Worm (Caenorhabditis elegans) whole organism, L3 larva: ENCODE measurements around the gene Y71H2AM.25.
A peak's percentile ranks its signal among the peaks of the same experiment; 100 is the strongest.

Experiments
- aly-2 ChIP-seq: fragments of 150-350 bp; optimal IDR thresholded peaks from 2 replicates; lab custom pipeline; 2014; ENCODE audit warnings: missing biosample characterization, missing genetic modification characterization
- ama-1 ChIP-seq: fragments of 150-350 bp; optimal IDR thresholded peaks from 2 replicates; lab custom pipeline; 2018
- ceh-28 ChIP-seq: fragments of 150-350 bp; optimal IDR thresholded peaks from 2 replicates; lab custom pipeline; 2014; ENCODE audit warnings: missing biosample characterization, missing genetic modification reagents, missing genetic modification characterization
- daf-12 ChIP-seq: fragments of 150-350 bp; optimal IDR thresholded peaks from 2 replicates; lab custom pipeline; 2014; ENCODE audit warnings: missing biosample characterization, missing genetic modification reagents, missing genetic modification characterization
- egl-5 ChIP-seq: fragments of 150-350 bp; optimal IDR thresholded peaks from 2 replicates; lab custom pipeline; 2017; ENCODE audit warnings: missing biosample characterization, missing genetic modification reagents, missing genetic modification characterization, inconsistent platforms
- elt-2 ChIP-seq: sonication (generic microtip); optimal IDR thresholded peaks from 2 replicates; lab custom pipeline; 2016; ENCODE audit warnings: missing genetic modification reagents, mild to moderate bottlenecking, missing genetic modification characterization, missing compliant biosample characterization
- elt-3 ChIP-seq, 3 experiments: fragments of 150-350 bp in 1 of 3; sonication (generic microtip) in 2 of 3; optimal IDR thresholded peaks; 2 replicates in 2 of 3; 4 replicates in 1 of 3; lab custom pipeline; 2014 to 2017; ENCODE audit warnings: missing biosample characterization in 3 of 3, missing genetic modification characterization in 3 of 3
- eor-1 ChIP-seq, 2 experiments: fragments of 150-350 bp; optimal IDR thresholded peaks; 2 replicates each; lab custom pipeline; 2014 to 2018; ENCODE audit warnings: missing biosample characterization in 2 of 2, missing genetic modification characterization in 2 of 2
- fkh-10 ChIP-seq: sonication (generic microtip); optimal IDR thresholded peaks from 2 replicates; lab custom pipeline; 2017; ENCODE audit warnings: missing biosample characterization, missing genetic modification reagents, missing genetic modification characterization
- fkh-2 ChIP-seq: fragments of 150-350 bp; optimal IDR thresholded peaks from 2 replicates; lab custom pipeline; 2014; ENCODE audit warnings: missing biosample characterization, missing genetic modification reagents, missing genetic modification characterization
- fos-1 ChIP-seq: fragments of 150-350 bp; optimal IDR thresholded peaks from 2 replicates; lab custom pipeline; 2014; ENCODE audit warnings: missing biosample characterization, missing genetic modification characterization
- hmg-11 ChIP-seq: sonication (generic microtip); optimal IDR thresholded peaks from 2 replicates; lab custom pipeline; 2016; ENCODE audit warnings: missing genetic modification characterization, missing compliant biosample characterization
- jun-1 ChIP-seq: fragments of 150-350 bp; optimal IDR thresholded peaks from 2 replicates; lab custom pipeline; 2014; ENCODE audit warnings: missing biosample characterization, missing genetic modification reagents, missing genetic modification characterization
- lin-15B ChIP-seq: fragments of 150-350 bp; optimal IDR thresholded peaks from 2 replicates; lab custom pipeline; 2014; ENCODE audit warnings: missing biosample characterization, missing genetic modification characterization
- lin-39 ChIP-seq: fragments of 150-350 bp; optimal IDR thresholded peaks from 2 replicates; lab custom pipeline; 2018; ENCODE audit warnings: missing biosample characterization, missing genetic modification reagents, missing genetic modification characterization
- lsy-12 ChIP-seq: sonication (generic microtip); optimal IDR thresholded peaks from 2 replicates; lab custom pipeline; 2016; ENCODE audit warnings: mild to moderate bottlenecking, missing genetic modification characterization, missing compliant biosample characterization
- mdl-1 ChIP-seq: fragments of 150-350 bp; optimal IDR thresholded peaks from 2 replicates; lab custom pipeline; 2014; ENCODE audit warnings: missing biosample characterization, missing genetic modification characterization
- nfya-1 ChIP-seq: sonication (generic microtip); optimal IDR thresholded peaks from 2 replicates; lab custom pipeline; 2017; ENCODE audit warnings: missing genetic modification characterization, mild to moderate bottlenecking, missing compliant biosample characterization, antibody characterized with exemption, moderate library complexity; ENCODE audit not compliant: insufficient read depth
- nhr-23 ChIP-seq: fragments of 150-350 bp; optimal IDR thresholded peaks from 2 replicates; lab custom pipeline; 2014; ENCODE audit warnings: missing biosample characterization, missing genetic modification reagents, missing genetic modification characterization
- nhr-237 ChIP-seq: fragments of 150-350 bp; optimal IDR thresholded peaks from 2 replicates; lab custom pipeline; 2014; ENCODE audit warnings: missing biosample characterization, missing genetic modification characterization
- nhr-28 ChIP-seq: fragments of 150-350 bp; optimal IDR thresholded peaks from 2 replicates; lab custom pipeline; 2014; ENCODE audit warnings: missing biosample characterization, missing genetic modification characterization
- nhr-43 ChIP-seq: sonication (generic microtip); optimal IDR thresholded peaks from 2 replicates; lab custom pipeline; 2016; ENCODE audit warnings: mild to moderate bottlenecking, missing genetic modification characterization, missing compliant biosample characterization; ENCODE audit not compliant: poor library complexity, severe bottlenecking
- nhr-76 ChIP-seq: fragments of 150-350 bp; sonication (generic microtip); optimal IDR thresholded peaks from 5 replicates; lab custom pipeline; 2014; ENCODE audit warnings: missing biosample characterization, missing genetic modification characterization
- nhr-77 ChIP-seq: fragments of 150-350 bp; optimal IDR thresholded peaks from 2 replicates; lab custom pipeline; 2014; ENCODE audit warnings: missing biosample characterization, missing genetic modification characterization
- pha-4 ChIP-seq: fragments of 150-350 bp; optimal IDR thresholded peaks from 2 replicates; lab custom pipeline; 2014; ENCODE audit warnings: missing biosample characterization, missing genetic modification reagents, missing genetic modification characterization
- pqm-1 ChIP-seq: fragments of 150-350 bp; optimal IDR thresholded peaks from 2 replicates; lab custom pipeline; 2017; ENCODE audit warnings: missing biosample characterization, missing genetic modification characterization, inconsistent platforms
- sea-2 ChIP-seq: fragments of 150-350 bp; sonication (generic microtip); optimal IDR thresholded peaks from 4 replicates; lab custom pipeline; 2014; ENCODE audit warnings: missing biosample characterization, missing genetic modification reagents, missing genetic modification characterization
- skn-1 ChIP-seq: fragments of 150-350 bp; optimal IDR thresholded peaks from 2 replicates; lab custom pipeline; 2014; ENCODE audit warnings: missing biosample characterization, missing genetic modification characterization
- snpc-4 ChIP-seq: fragments of 150-350 bp; optimal IDR thresholded peaks from 2 replicates; lab custom pipeline; 2014; ENCODE audit warnings: missing biosample characterization, missing genetic modification characterization
- tbx-2 ChIP-seq: sonication (generic microtip); optimal IDR thresholded peaks from 2 replicates; lab custom pipeline; 2016; ENCODE audit warnings: mild to moderate bottlenecking, missing genetic modification characterization, missing compliant biosample characterization
- unc-62 ChIP-seq: fragments of 150-350 bp; sonication (generic microtip); optimal IDR thresholded peaks from 4 replicates; lab custom pipeline; 2014; ENCODE audit warnings: missing biosample characterization, missing genetic modification reagents, missing genetic modification characterization

Gene Y71H2AM.25

DNA sequence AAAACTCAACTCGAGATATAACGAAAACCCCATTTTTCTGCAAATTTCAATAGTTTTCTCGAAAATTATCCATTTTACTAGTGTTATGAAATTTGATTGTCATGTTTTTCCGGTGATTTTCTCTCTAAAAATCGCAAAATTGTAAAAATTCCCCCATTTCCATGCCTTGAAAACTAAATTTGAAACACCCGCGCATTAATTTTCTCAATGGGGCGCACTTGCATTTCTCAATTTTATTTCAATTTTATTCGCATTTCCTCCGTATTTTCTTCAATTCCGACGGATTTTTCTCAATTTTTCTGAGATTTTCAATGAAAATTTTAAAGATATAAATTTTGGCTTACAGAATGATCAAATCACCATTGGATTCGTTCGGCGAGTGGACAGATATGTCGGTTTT is 2.8 kb downstream of the Y71H2AM.25 start, which contains the start of gene Y71H2AM.3:
Gene Y71H2AM.3 (plus strand): TSS at position 347 of the 400 bp plus-strand sequence.
- TF ChIP-seq nfya-1 (peak; percentile 52), nhr-23 (tag; lab: Kevin White, UChicago) (peak; percentile 26), lin-15B (tag; lab: Kevin White, UChicago) (peak; percentile 76), ama-1 (lab: Kevin White, UChicago) (peak; percentile 68), pha-4 (tag; lab: Kevin White, UChicago) (peak; percentile 56), sea-2 (GFP tag; lab: Kevin White, UChicago) (no peak), fkh-2 (tag; lab: Kevin White, UChicago) (no peak), ceh-28 (tag; lab: Kevin White, UChicago) (peak; percentile 4), elt-3 (tag; optimal IDR thresholded peaks at IDR 0.05; lab: Kevin White, UChicago) (no peak), jun-1 (tag; lab: Kevin White, UChicago) (peak; percentile 3)
- TF ChIP-seq, all 47 proteins: peak for 7

DNA sequence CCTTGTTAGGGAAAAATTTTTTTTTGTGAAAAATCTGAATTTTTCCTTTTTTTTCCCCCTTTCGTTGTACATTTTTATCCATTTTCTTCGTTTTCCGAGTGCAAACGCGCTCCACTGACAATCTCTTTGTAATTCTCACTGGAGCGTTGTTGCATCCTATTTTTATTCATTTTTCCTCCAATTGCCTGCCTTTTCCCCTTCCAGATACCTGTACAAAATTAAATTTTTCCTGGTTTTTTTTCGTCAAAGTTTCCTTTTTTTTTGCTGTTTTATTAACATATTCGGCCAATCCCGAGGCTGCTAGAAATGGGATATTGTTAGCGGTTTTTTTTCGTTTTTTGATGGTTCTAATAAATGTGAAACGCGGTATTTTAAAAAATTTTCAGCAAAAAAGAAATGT is 9.1 kb downstream of the Y71H2AM.25 start:
- TF ChIP-seq nhr-43 (tag; lab: Kevin White, UChicago) (peak; percentile 14), elt-2 (peak; percentile 3), aly-2 (tag; lab: Kevin White, UChicago) (peak; percentile 38), fos-1 (tag; lab: Kevin White, UChicago) (no peak)

DNA sequence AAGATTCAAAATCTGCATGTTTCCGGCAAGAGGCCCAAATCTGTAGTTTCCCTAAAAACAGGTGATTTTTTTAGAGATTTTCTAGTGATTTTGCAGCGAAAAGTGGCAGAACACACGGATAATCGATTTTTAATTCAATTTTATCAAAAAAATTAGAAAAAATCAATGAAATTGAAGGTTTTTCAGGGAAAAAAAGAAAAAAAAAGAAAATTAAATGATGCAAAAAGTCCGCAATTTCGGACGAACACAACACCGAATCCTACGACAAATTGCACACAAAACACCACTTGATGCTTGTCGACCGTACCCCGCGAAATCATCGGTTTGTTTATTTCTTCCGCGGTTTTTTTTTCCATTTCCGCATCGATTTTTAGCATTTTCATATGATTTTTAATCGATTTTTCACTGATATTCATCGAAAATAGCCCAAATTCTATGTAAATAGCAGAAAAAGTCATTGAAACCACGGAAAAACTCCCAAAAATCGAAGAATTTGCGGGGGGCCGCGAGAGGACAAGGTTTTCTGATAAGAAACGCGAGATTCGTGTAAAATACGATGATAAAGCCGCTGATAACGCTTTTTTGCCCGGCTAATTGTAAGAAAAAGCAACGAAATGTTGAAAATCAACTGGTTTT is 12.8 kb downstream of the Y71H2AM.25 start, which contains the start of gene tufm-1:
Gene tufm-1 (minus strand): TSS at position 51 of the 636 bp plus-strand sequence.
- TF ChIP-seq fkh-2 (tag; lab: Kevin White, UChicago) (no peak), ceh-28 (tag; lab: Kevin White, UChicago) (peak; percentile 36), fos-1 (tag; lab: Kevin White, UChicago) (no peak), pqm-1 (tag; lab: Kevin White, UChicago) (no peak), hmg-11 (tag; lab: Kevin White, UChicago) (peak; percentile 61), skn-1 (peak; percentile 23), lin-39 (tag; lab: Kevin White, UChicago) (peak; percentile 18), lsy-12 (tag; lab: Kevin White, UChicago) (no peak), sea-2 (GFP tag; lab: Kevin White, UChicago) (no peak), pha-4 (tag; lab: Kevin White, UChicago) (peak; percentile 74), elt-2 (peak; percentile 48), egl-5 (tag; lab: Kevin White, UChicago) (peak; percentile 37), lin-15B (tag; lab: Kevin White, UChicago) (peak; percentile 76), nfya-1 (peak; percentile 90), daf-12 (tag; lab: Kevin White, UChicago) (no peak), jun-1 (tag; lab: Kevin White, UChicago) (no peak)
- TF ChIP-seq, all 47 proteins: peak for 9

ce11 chrIII:2816205-2816923 is 14.1 kb downstream of the Y71H2AM.25 start:
- TF ChIP-seq tbx-2 (tag; lab: Kevin White, UChicago) (no peak), nhr-23 (tag; lab: Kevin White, UChicago) (peak; percentile 0), nfya-1 (peak; percentile 93), unc-62 (GFP tag; lab: Kevin White, UChicago) (no peak), fkh-2 (tag; lab: Kevin White, UChicago) (no peak), pqm-1 (tag; lab: Kevin White, UChicago) (no peak), pha-4 (tag; lab: Kevin White, UChicago) (peak; percentile 48)

ce11 chrIII:2817847-2818246 is 15.6 kb downstream of the Y71H2AM.25 start:
- TF ChIP-seq pha-4 (tag; lab: Kevin White, UChicago) (no peak), nfya-1 (peak; percentile 77), nhr-43 (tag; lab: Kevin White, UChicago) (no peak)
- TF ChIP-seq, all 47 proteins: peak for 1

ce11 chrIII:2818980-2819379 is 16.7 kb downstream of the Y71H2AM.25 start, which contains the start of gene pipp-4P:
Gene pipp-4P (plus strand): TSS chrIII:2819280.
- no peak for TF ChIP-seq nhr-77
- TF ChIP-seq snpc-4 (tag; lab: Kevin White, UChicago), result no peak
- no peak for TF ChIP-seq ceh-28 (tag; lab: Kevin White, UChicago)
- TF ChIP-seq eor-1 (tag; optimal IDR thresholded peaks at IDR 0.05; lab: Kevin White, UChicago), result no peak
- no peak for TF ChIP-seq elt-3 (tag; optimal IDR thresholded peaks at IDR 0.05; lab: Kevin White, UChicago)
- no peak for TF ChIP-seq lsy-12 (tag; lab: Kevin White, UChicago)
- no peak for TF ChIP-seq fkh-10 (GFP tag; lab: Kevin White, UChicago)
- no peak for TF ChIP-seq skn-1
- no peak for TF ChIP-seq nhr-76 (tag; lab: Kevin White, UChicago)
- TF ChIP-seq hmg-11 (tag; lab: Kevin White, UChicago), result no peak
- no peak for TF ChIP-seq jun-1 (tag; lab: Kevin White, UChicago)
- TF ChIP-seq daf-12 (tag; lab: Kevin White, UChicago), result no peak
- no peak for TF ChIP-seq nhr-28 (tag; lab: Kevin White, UChicago)
- no peak for TF ChIP-seq mdl-1 (tag; lab: Kevin White, UChicago)
- TF ChIP-seq ama-1 (lab: Kevin White, UChicago), result no peak
- no peak for TF ChIP-seq nhr-23 (tag; lab: Kevin White, UChicago)
- TF ChIP-seq fkh-2 (tag; lab: Kevin White, UChicago), result no peak
- no peak for TF ChIP-seq nhr-237
- no peak for TF ChIP-seq aly-2 (tag; lab: Kevin White, UChicago)
